Fruit fly (Drosophila melanogaster): Measurements from ENCODE around the gene CG17104.

The CG17104 gene

DNA sequence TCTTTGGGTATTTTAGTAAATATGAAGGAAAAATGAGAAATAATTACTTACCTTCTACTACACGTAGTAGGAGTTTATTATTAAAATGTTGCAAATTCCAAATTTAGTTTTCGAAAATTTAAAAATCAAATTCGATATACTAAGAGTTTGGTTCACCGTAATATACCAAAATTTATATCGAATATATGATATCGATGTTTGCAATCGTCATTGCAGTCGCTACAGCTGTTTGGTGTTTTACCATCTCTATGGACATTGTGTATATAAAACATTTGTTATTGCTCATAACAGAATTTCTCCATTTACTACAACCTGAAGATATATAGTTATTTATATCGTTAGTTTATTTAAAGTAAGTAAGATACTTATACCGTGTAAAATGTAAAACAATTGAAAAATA lies 51.8 kb downstream of the CG17104 start, which contains the start of gene CG6443:
CG6443 (plus strand) TSS at position 228 of the 400 bp plus-strand sequence.
- no peak for TF ChIP-seq fru (GFP tag; optimal IDR thresholded peaks at IDR 0.05)
- peak; percentile 50 for TF ChIP-seq sage (GFP tag; optimal IDR thresholded peaks at IDR 0.05)
